Fruit fly (Drosophila melanogaster): Measurements from ENCODE around the gene rst.
A peak's percentile ranks its signal among the peaks of the same experiment; 100 is the strongest.

The rst gene

dm6 chrX:2993098-2993773 is 19.6 kb upstream of the rst start (continued):
- no peak for TF ChIP-seq Hr39 (optimal IDR thresholded peaks at IDR 0.05)
- TF ChIP-seq ind (GFP tag; optimal IDR thresholded peaks at IDR 0.05) = peak; percentile 7
- TF ChIP-seq Chrac-16 (GFP tag; optimal IDR thresholded peaks at IDR 0.05) = no peak
- peak; percentile 27 for TF ChIP-seq CG2120 (GFP tag; optimal IDR thresholded peaks at IDR 0.05)
- no peak for TF ChIP-seq Taf1 (GFP tag; IDR thresholded peaks at IDR 0.05)
- TF ChIP-seq Deaf1 (tag; optimal IDR thresholded peaks at IDR 0.05) = peak; percentile 39
- 0 out of 2 replicates have a peak, but pooled peaks have one; percentile 21 for TF ChIP-seq CG3847 (GFP tag; IDR thresholded peaks at IDR 0.05)
- no peak for TF ChIP-seq Doc2 (GFP tag; IDR thresholded peaks at IDR 0.05)
- no peak for TF ChIP-seq CG10147 (GFP tag; optimal IDR thresholded peaks at IDR 0.05)
- no peak for TF ChIP-seq Spps (tag; optimal IDR thresholded peaks at IDR 0.05)
- TF ChIP-seq bab2 (GFP tag; optimal IDR thresholded peaks at IDR 0.05) = no peak
- TF ChIP-seq zf30C (GFP tag; optimal IDR thresholded peaks at IDR 0.05) = no peak
- TF ChIP-seq Rfx (GFP tag; IDR thresholded peaks at IDR 0.05) = peak; percentile 30; the same call in 1 of the 2 replicates
- TF ChIP-seq nerfin-2 (GFP tag; IDR thresholded peaks at IDR 0.05; ENCODE audit: partially characterized antibody) = no peak
- TF ChIP-seq pan (optimal IDR thresholded peaks at IDR 0.05) = no peak
- TF ChIP-seq pan (GFP tag; optimal IDR thresholded peaks at IDR 0.05 in 1 of 2, IDR thresholded peaks at IDR 0.05 in 1 of 2) = peak in 1 of 2 experiments; percentile 38
- peak; percentile 17 for TF ChIP-seq CG7556 (GFP tag; optimal IDR thresholded peaks at IDR 0.05)
- TF ChIP-seq CG8290 (GFP tag; optimal IDR thresholded peaks at IDR 0.05) = no peak
- peak in 1 of 2 experiments; percentile 20 for TF ChIP-seq CG8290 (tag; optimal IDR thresholded peaks at IDR 0.05)
- peak; percentile 4; the same call in 1 of the 2 replicates for TF ChIP-seq onecut (GFP tag; IDR thresholded peaks at IDR 0.05)
- TF ChIP-seq prd (optimal IDR thresholded peaks at IDR 0.05) = no peak
- no peak for TF ChIP-seq prd (GFP tag; IDR thresholded peaks at IDR 0.05)
- TF ChIP-seq Hr51 (GFP tag; optimal IDR thresholded peaks at IDR 0.05) = peak in 1 of 2 experiments; percentile 72
- peak; percentile 72 for TF ChIP-seq Med (GFP tag)
- TF ChIP-seq CG17359 (tag; optimal IDR thresholded peaks at IDR 0.05) = peak; percentile 3
- 0 out of 2 replicates have a peak, but pooled peaks have one; percentile 20 for TF ChIP-seq H2.0 (GFP tag; IDR thresholded peaks at IDR 0.05)
- no peak for TF ChIP-seq CG1233 (GFP tag; optimal IDR thresholded peaks at IDR 0.05)
- no peak for TF ChIP-seq CkIIα-i1 (GFP tag; IDR thresholded peaks at IDR 0.05)
- peak; percentile 24 for TF ChIP-seq abd-A (tag; optimal IDR thresholded peaks at IDR 0.05)
- peak; percentile 12 for TF ChIP-seq zfh2 (GFP tag; optimal IDR thresholded peaks at IDR 0.05)
- TF ChIP-seq trem (tag; optimal IDR thresholded peaks at IDR 0.05) = no peak
- no peak for TF ChIP-seq Max (GFP tag; optimal IDR thresholded peaks at IDR 0.05)
- TF ChIP-seq hkb (optimal IDR thresholded peaks at IDR 0.05) = no peak
- no peak for TF ChIP-seq hkb (GFP tag; IDR thresholded peaks at IDR 0.05)
- peak; percentile 25 for TF ChIP-seq Hmr (GFP tag; optimal IDR thresholded peaks at IDR 0.05)
- TF ChIP-seq jing (GFP tag; optimal IDR thresholded peaks at IDR 0.05) = no peak
- no peak for TF ChIP-seq Myb (GFP tag; optimal IDR thresholded peaks at IDR 0.05)
- TF ChIP-seq Oaz (GFP tag; IDR thresholded peaks at IDR 0.05) = 0 out of 2 replicates have a peak, but pooled peaks have one; percentile 15
- TF ChIP-seq Nf-YC (tag; optimal IDR thresholded peaks at IDR 0.05) = peak; percentile 7
- no peak for TF ChIP-seq cg (GFP tag; optimal IDR thresholded peaks at IDR 0.05)
- TF ChIP-seq E2f2 (GFP tag; IDR thresholded peaks at IDR 0.05) = 0 out of 2 replicates have a peak, but pooled peaks have one; percentile 16
- TF ChIP-seq exex (tag; optimal IDR thresholded peaks at IDR 0.05) = no peak
- no peak for TF ChIP-seq CG18764 (GFP tag; optimal IDR thresholded peaks at IDR 0.05)
- TF ChIP-seq ttk (GFP tag; IDR thresholded peaks at IDR 0.05) = 0 out of 2 replicates have a peak, but pooled peaks have one; percentile 17
- no peak for TF ChIP-seq CG4328 (GFP tag; optimal IDR thresholded peaks at IDR 0.05)
- peak; percentile 4 for TF ChIP-seq CG17385 (GFP tag; optimal IDR thresholded peaks at IDR 0.05)
- no peak for TF ChIP-seq aop (GFP tag; IDR thresholded peaks at IDR 0.05)
- TF ChIP-seq seq (GFP tag; IDR thresholded peaks at IDR 0.05) = 0 out of 2 replicates have a peak, but pooled peaks have one; percentile 12
- TF ChIP-seq cwo (GFP tag; optimal IDR thresholded peaks at IDR 0.05) = peak; percentile 3
- TF ChIP-seq CG11504 (tag; optimal IDR thresholded peaks at IDR 0.05) = peak; percentile 55
- TF ChIP-seq lmd (GFP tag; IDR thresholded peaks at IDR 0.05) = peak; percentile 46; the same call in 1 of the 2 replicates

Measured in whole organism, embryonic.